Worm (Caenorhabditis elegans): ENCODE results near the gene srd-9.

srd-9 gene

DNA sequence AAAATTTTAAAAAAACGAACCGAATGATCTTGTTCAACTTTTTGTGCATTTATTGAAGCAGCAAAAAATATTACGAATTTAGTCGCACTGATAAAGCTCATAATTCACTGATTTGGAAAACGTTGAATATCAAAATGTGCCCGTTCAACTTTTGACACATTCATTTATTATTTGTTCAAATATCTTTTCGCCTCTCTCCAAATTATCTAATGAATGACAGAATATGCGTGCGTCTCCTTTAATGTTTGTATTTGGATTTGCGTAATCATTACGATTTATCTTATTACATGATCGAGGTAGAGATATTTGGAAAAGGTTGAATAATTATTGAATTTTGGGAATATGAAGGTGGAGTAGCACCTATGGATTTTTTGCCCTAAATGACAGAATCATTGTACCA, 2.1 kb upstream of the srd-9 start, which contains the start of gene T09D3.3:
T09D3.3 (minus strand) TSS at position 101 of the 400 bp plus-strand sequence.
- no peak for TF ChIP-seq M03D4.4 (tag; optimal IDR thresholded peaks at IDR 0.05)
- TF ChIP-seq unc-62 (GFP tag; optimal IDR thresholded peaks at IDR 0.05): no peak
- TF ChIP-seq sem-2 (GFP tag; optimal IDR thresholded peaks at IDR 0.05): no peak
- TF ChIP-seq bed-3 (GFP tag; optimal IDR thresholded peaks at IDR 0.05): no peak
- TF ChIP-seq unc-120 (tag; optimal IDR thresholded peaks at IDR 0.05; ENCODE audit: poor library complexity, severe bottlenecking): no peak
- TF ChIP-seq lin-32 (GFP tag; optimal IDR thresholded peaks at IDR 0.05): no peak
- no peak for TF ChIP-seq snpc-4 (tag; optimal IDR thresholded peaks at IDR 0.05)
- TF ChIP-seq drap-1 (GFP tag; optimal IDR thresholded peaks at IDR 0.05): no peak
- TF ChIP-seq lin-13 (tag; optimal IDR thresholded peaks at IDR 0.05): no peak
- no peak for TF ChIP-seq ztf-11 (tag; optimal IDR thresholded peaks at IDR 0.05)
- no peak for TF ChIP-seq nhr-76 (tag; optimal IDR thresholded peaks at IDR 0.05)
- TF ChIP-seq pha-4 (tag; optimal IDR thresholded peaks at IDR 0.05): no peak
- no peak for TF ChIP-seq ham-2 (GFP tag; optimal IDR thresholded peaks at IDR 0.05)
- TF ChIP-seq mls-2 (tag; optimal IDR thresholded peaks at IDR 0.05): no peak

ce11 chrV:5358772-5359171, 7.2 kb downstream of the srd-9 start, which contains the start of gene nhr-216:
TSS of gene nhr-216 (minus strand) at chrV:5358872.
- TF ChIP-seq unc-39 (tag; optimal IDR thresholded peaks at IDR 0.05) (no peak), ces-1 (GFP tag; optimal IDR thresholded peaks at IDR 0.05) (no peak), lsy-2 (tag; optimal IDR thresholded peaks at IDR 0.05) (no peak), elt-3 (tag; optimal IDR thresholded peaks at IDR 0.05) (no peak), unc-62 (GFP tag; optimal IDR thresholded peaks at IDR 0.05) (no peak), nhr-76 (tag; optimal IDR thresholded peaks at IDR 0.05) (no peak), bed-3 (GFP tag; optimal IDR thresholded peaks at IDR 0.05) (no peak), blmp-1 (tag; optimal IDR thresholded peaks at IDR 0.05) (no peak), snpc-4 (tag; optimal IDR thresholded peaks at IDR 0.05) (no peak), lin-32 (GFP tag; optimal IDR thresholded peaks at IDR 0.05) (no peak), lin-13 (tag; optimal IDR thresholded peaks at IDR 0.05) (no peak), ceh-43 (GFP tag; optimal IDR thresholded peaks at IDR 0.05) (no peak), nhr-237 (tag; optimal IDR thresholded peaks at IDR 0.05) (no peak)

DNA sequence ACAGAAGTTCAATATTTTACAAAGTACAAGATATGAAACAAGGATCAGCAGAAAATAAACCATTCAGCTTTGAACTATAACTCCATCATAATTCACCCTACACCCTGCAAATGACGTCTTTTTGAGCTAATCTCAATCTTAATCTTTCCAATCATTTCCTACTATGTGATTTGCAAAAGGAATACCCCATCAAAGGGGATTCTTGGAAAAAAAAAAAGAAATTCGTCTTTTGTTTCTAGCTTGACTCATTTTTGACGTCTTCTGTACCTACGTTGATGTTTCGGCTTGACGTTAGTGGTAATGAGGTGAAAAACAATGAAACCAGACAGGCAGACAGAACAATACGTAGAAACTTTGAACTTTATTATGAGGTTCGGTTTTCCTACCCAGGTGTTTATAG, 10.6 kb downstream of the srd-9 start:
- TF ChIP-seq lsy-2 (tag; optimal IDR thresholded peaks at IDR 0.05) (no peak), ceh-43 (GFP tag; optimal IDR thresholded peaks at IDR 0.05) (no peak), mab-5 (tag; optimal IDR thresholded peaks at IDR 0.05) (no peak), ham-2 (GFP tag; optimal IDR thresholded peaks at IDR 0.05) (no peak), lin-32 (GFP tag; optimal IDR thresholded peaks at IDR 0.05) (no peak), cnd-1 (tag; optimal IDR thresholded peaks at IDR 0.05) (no peak), drap-1 (GFP tag; optimal IDR thresholded peaks at IDR 0.05) (no peak), elt-1 (tag; optimal IDR thresholded peaks at IDR 0.05; ENCODE audit: borderline replicate concordance, insufficient read depth) (no peak), nhr-28 (tag; optimal IDR thresholded peaks at IDR 0.05) (no peak), elt-3 (tag; optimal IDR thresholded peaks at IDR 0.05) (no peak), bed-3 (GFP tag; optimal IDR thresholded peaks at IDR 0.05) (no peak), M03D4.4 (tag; optimal IDR thresholded peaks at IDR 0.05) (no peak), ztf-11 (tag; optimal IDR thresholded peaks at IDR 0.05) (no peak), sem-2 (GFP tag; optimal IDR thresholded peaks at IDR 0.05) (no peak), nhr-76 (tag; optimal IDR thresholded peaks at IDR 0.05) (no peak), unc-120 (tag; optimal IDR thresholded peaks at IDR 0.05; ENCODE audit: poor library complexity, severe bottlenecking) (no peak), hlh-1 (tag; optimal IDR thresholded peaks at IDR 0.05) (no peak), flh-1 (GFP tag; optimal IDR thresholded peaks at IDR 0.05) (no peak), sptf-1 (tag; optimal IDR thresholded peaks at IDR 0.05) (no peak)

DNA sequence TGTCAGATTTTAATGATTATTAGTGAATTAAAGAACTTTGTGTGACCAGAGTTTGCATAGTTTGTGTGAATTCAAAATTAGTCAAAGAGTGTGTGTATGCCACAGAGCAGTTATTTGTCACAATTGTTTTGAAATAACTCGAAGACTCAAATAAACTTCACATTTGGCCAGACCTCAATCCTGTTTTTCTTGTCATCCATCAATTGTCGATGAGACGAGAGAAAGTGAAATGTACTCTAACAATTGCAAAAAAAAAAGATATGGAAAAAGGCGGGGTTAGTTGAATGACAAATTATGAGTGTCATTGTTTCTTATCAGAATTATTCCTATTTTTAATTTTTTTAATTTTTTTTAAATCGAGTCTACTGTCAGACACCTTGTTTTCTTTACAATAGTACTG, 13.3 kb downstream of the srd-9 start, which contains the start of gene T09D3.8:
T09D3.8 (plus strand) TSS at position 301 of the 400 bp plus-strand sequence.
- TF ChIP-seq nhr-28 (tag; optimal IDR thresholded peaks at IDR 0.05): no peak
- TF ChIP-seq hlh-1 (tag; optimal IDR thresholded peaks at IDR 0.05): no peak
- no peak for TF ChIP-seq mep-1 (tag; optimal IDR thresholded peaks at IDR 0.05)
- no peak for TF ChIP-seq pha-4 (tag; optimal IDR thresholded peaks at IDR 0.05)
- no peak for TF ChIP-seq bed-3 (GFP tag; optimal IDR thresholded peaks at IDR 0.05)
- TF ChIP-seq sptf-1 (tag; optimal IDR thresholded peaks at IDR 0.05): no peak
- no peak for TF ChIP-seq ceh-83 (GFP tag; optimal IDR thresholded peaks at IDR 0.05)
- TF ChIP-seq M03D4.4 (tag; optimal IDR thresholded peaks at IDR 0.05): no peak
- no peak for TF ChIP-seq mls-2 (tag; optimal IDR thresholded peaks at IDR 0.05)
- no peak for TF ChIP-seq ceh-39 (tag; optimal IDR thresholded peaks at IDR 0.05)
- no peak for TF ChIP-seq mab-5 (tag; optimal IDR thresholded peaks at IDR 0.05)
- no peak for TF ChIP-seq ztf-11 (tag; optimal IDR thresholded peaks at IDR 0.05)
- no peak for TF ChIP-seq elt-3 (tag; optimal IDR thresholded peaks at IDR 0.05)
- no peak for TF ChIP-seq drap-1 (GFP tag; optimal IDR thresholded peaks at IDR 0.05)
- no peak for TF ChIP-seq unc-39 (tag; optimal IDR thresholded peaks at IDR 0.05)
- no peak for TF ChIP-seq tbx-8 (GFP tag; optimal IDR thresholded peaks at IDR 0.05)

Data from whole organism, mixed stage, embryonic.